Worm (Caenorhabditis elegans) whole organism, early embryonic: ENCODE measurements around the gene F09G2.2.

ENCODE experiments used
- B0310.2 ChIP-seq: sonication (generic microtip); optimal IDR thresholded peaks from 2 replicates; lab custom pipeline; 2016; ENCODE audit warnings: mild to moderate bottlenecking, missing genetic modification characterization, missing compliant biosample characterization
- F13C5.2 ChIP-seq: sonication (generic microtip); optimal IDR thresholded peaks from 2 replicates; lab custom pipeline; 2017; ENCODE audit warnings: mild to moderate bottlenecking, missing genetic modification characterization, inconsistent platforms, missing compliant biosample characterization
- aly-1 ChIP-seq: sonication (generic microtip); optimal IDR thresholded peaks from 2 replicates; lab custom pipeline; 2016; ENCODE audit warnings: missing genetic modification characterization, missing compliant biosample characterization
- ama-1 ChIP-seq: fragments of 150-350 bp; optimal IDR thresholded peaks from 2 replicates; lab custom pipeline; 2014
- ceh-13 ChIP-seq: fragments of 200-800 bp; sonication (Bioruptor generic); optimal IDR thresholded peaks from 2 replicates; lab custom pipeline; 2018; ENCODE audit warnings: mild to moderate bottlenecking, missing genetic modification characterization, missing compliant biosample characterization
- ceh-36 ChIP-seq: sonication (generic microtip); optimal IDR thresholded peaks from 2 replicates; lab custom pipeline; 2016; ENCODE audit warnings: missing genetic modification characterization, inconsistent platforms, missing compliant biosample characterization
- ets-7 ChIP-seq: sonication (generic microtip); optimal IDR thresholded peaks from 2 replicates; lab custom pipeline; 2016; ENCODE audit warnings: missing genotype, missing genetic modification characterization, missing compliant biosample characterization
- flt-1 ChIP-seq: fragments of 200-800 bp; sonication (Bioruptor generic); IDR thresholded peaks from 2 replicates; pipeline ENCODE4 v1.3.6; 2022; ENCODE audit warnings: missing genetic modification characterization, missing compliant biosample characterization
- hmbx-1 ChIP-seq: sonication (generic microtip); optimal IDR thresholded peaks from 2 replicates; lab custom pipeline; 2016; ENCODE audit warnings: mild to moderate bottlenecking, missing genetic modification characterization, missing compliant biosample characterization
- hmg-4 ChIP-seq: fragments of 200-800 bp; sonication (Bioruptor generic); optimal IDR thresholded peaks from 2 replicates; lab custom pipeline; 2018; ENCODE audit warnings: mild to moderate bottlenecking, missing genetic modification characterization, missing compliant biosample characterization
- hnd-1 ChIP-seq: sonication (generic microtip); optimal IDR thresholded peaks from 2 replicates; lab custom pipeline; 2016; ENCODE audit warnings: missing genetic modification characterization, missing compliant biosample characterization
- pes-1 ChIP-seq: fragments of 200-800 bp; sonication (Bioruptor generic); IDR thresholded peaks from 2 replicates; pipeline ENCODE4 v1.3.6; 2022; ENCODE audit warnings: missing genetic modification reagents, missing genetic modification characterization, missing compliant biosample characterization
- scrt-1 ChIP-seq: fragments of 200-800 bp; sonication (Bioruptor generic); IDR thresholded peaks from 2 replicates; pipeline ENCODE4 v1.3.6; 2022; ENCODE audit warnings: missing genetic modification characterization, missing compliant biosample characterization
- sea-1 ChIP-seq: fragments of 200-800 bp; sonication (Bioruptor generic); conservative IDR thresholded peaks from 2 replicates; pipeline ENCODE4 v1.3.6; 2022; ENCODE audit warnings: missing genetic modification characterization, missing compliant biosample characterization
- tbx-11 ChIP-seq: fragments of 200-800 bp; sonication (Bioruptor generic); IDR thresholded peaks from 2 replicates; pipeline ENCODE4 v1.3.6; 2022; ENCODE audit warnings: missing genetic modification characterization, missing compliant biosample characterization
- tbx-37 ChIP-seq: fragments of 200-800 bp; sonication (Bioruptor generic); conservative IDR thresholded peaks from 2 replicates; pipeline ENCODE4 v1.3.6; 2022; ENCODE audit warnings: missing genetic modification reagents, missing genetic modification characterization, missing compliant biosample characterization
- tra-4 ChIP-seq: sonication (generic microtip); optimal IDR thresholded peaks from 2 replicates; lab custom pipeline; 2017; ENCODE audit warnings: missing genetic modification characterization, missing compliant biosample characterization

The F09G2.2 gene

ce11 chrV:7224947-7225346, 28.2 kb downstream of the F09G2.2 start, which contains the start of gene fkb-3:
fkb-3 (plus strand) TSS chrV:7225223.
- TF ChIP-seq hnd-1 (tag; lab: Kevin White, UChicago) = no peak
- no peak for TF ChIP-seq flt-1
- no peak for TF ChIP-seq hmbx-1
- no peak for TF ChIP-seq hmg-4 (GFP tag; lab: Kevin White, UChicago)
- TF ChIP-seq ceh-36 = no peak
- TF ChIP-seq pes-1 = no peak
- TF ChIP-seq F13C5.2 (tag; lab: Kevin White, UChicago) = no peak
- TF ChIP-seq tra-4 (tag; lab: Kevin White, UChicago) = no peak
- no peak for TF ChIP-seq sea-1 (GFP tag; lab: Robert Waterston, UW)
- TF ChIP-seq B0310.2 (tag; lab: Kevin White, UChicago) = no peak
- no peak for TF ChIP-seq ama-1 (lab: Kevin White, UChicago)
- TF ChIP-seq tbx-37 (GFP tag; lab: Robert Waterston, UW) = no peak
- TF ChIP-seq tbx-11 (GFP tag; lab: Robert Waterston, UW) = no peak
- TF ChIP-seq ceh-13 (GFP tag; lab: Kevin White, UChicago) = no peak

ce11 chrV:7225894-7226293, 29.2 kb downstream of the F09G2.2 start:
- no peak for TF ChIP-seq scrt-1 (GFP tag; lab: Robert Waterston, UW)
- peak; percentile 75 for TF ChIP-seq ama-1 (lab: Kevin White, UChicago)
- TF ChIP-seq tbx-37 (GFP tag; lab: Robert Waterston, UW) = no peak
- TF ChIP-seq F13C5.2 (tag; lab: Kevin White, UChicago) = no peak

- TF ChIP-seq hmg-4 (GFP tag; lab: Kevin White, UChicago) (peak; percentile 83), ets-7 (tag; lab: Kevin White, UChicago) (no peak), sea-1 (GFP tag; lab: Robert Waterston, UW) (peak; percentile 90), F13C5.2 (tag; lab: Kevin White, UChicago) (peak; percentile 90), ama-1 (lab: Kevin White, UChicago) (no peak), hnd-1 (tag; lab: Kevin White, UChicago) (peak; percentile 70), tra-4 (tag; lab: Kevin White, UChicago) (no peak), pes-1 (peak; percentile 90), ceh-13 (GFP tag; lab: Kevin White, UChicago) (peak; percentile 73), B0310.2 (tag; lab: Kevin White, UChicago) (peak; percentile 66), tbx-11 (GFP tag; lab: Robert Waterston, UW) (peak; percentile 92), aly-1 (tag; lab: Kevin White, UChicago) (peak; percentile 22), tbx-37 (GFP tag; lab: Robert Waterston, UW) (peak; percentile 88), flt-1 (peak; percentile 84), hmbx-1 (peak; percentile 31), ceh-36 (peak; percentile 87), scrt-1 (GFP tag; lab: Robert Waterston, UW) (peak; percentile 85)
These were observed 34.1 kb downstream of the F09G2.2 start, which contains the start of the genes gei-6 and krr-1 for ce11 chrV:7230847-7231246. gei-6 (minus strand) TSS chrV:7230848. krr-1 (plus strand) TSS chrV:7231190.

- TF ChIP-seq F13C5.2 (tag; lab: Kevin White, UChicago) (no peak), ceh-36 (no peak)
These were observed 34.8 kb downstream of the F09G2.2 start for ce11 chrV:7231524-7231923.

ce11 chrV:7234726-7235125, 38.0 kb downstream of the F09G2.2 start, which contains the start of gene C05C8.5:
C05C8.5 (minus strand) TSS chrV:7234826.
- TF ChIP-seq tbx-37 (GFP tag; lab: Robert Waterston, UW) (no peak), tra-4 (tag; lab: Kevin White, UChicago) (no peak), aly-1 (tag; lab: Kevin White, UChicago) (no peak), F13C5.2 (tag; lab: Kevin White, UChicago) (no peak), ets-7 (tag; lab: Kevin White, UChicago) (no peak), ama-1 (lab: Kevin White, UChicago) (no peak), pes-1 (no peak), ceh-36 (no peak), hnd-1 (tag; lab: Kevin White, UChicago) (no peak), tbx-11 (GFP tag; lab: Robert Waterston, UW) (no peak), ceh-13 (GFP tag; lab: Kevin White, UChicago) (no peak), hmbx-1 (no peak), B0310.2 (tag; lab: Kevin White, UChicago) (no peak), scrt-1 (GFP tag; lab: Robert Waterston, UW) (no peak), flt-1 (no peak), sea-1 (GFP tag; lab: Robert Waterston, UW) (no peak), hmg-4 (GFP tag; lab: Kevin White, UChicago) (no peak)

ce11 chrV:7236694-7237093, 40.0 kb downstream of the F09G2.2 start:
- TF ChIP-seq hmbx-1 = no peak
- no peak for TF ChIP-seq scrt-1 (GFP tag; lab: Robert Waterston, UW)
- TF ChIP-seq hnd-1 (tag; lab: Kevin White, UChicago) = no peak
- no peak for TF ChIP-seq aly-1 (tag; lab: Kevin White, UChicago)
- TF ChIP-seq tra-4 (tag; lab: Kevin White, UChicago) = no peak
- TF ChIP-seq ceh-13 (GFP tag; lab: Kevin White, UChicago) = no peak
- no peak for TF ChIP-seq pes-1
- TF ChIP-seq F13C5.2 (tag; lab: Kevin White, UChicago) = no peak
- no peak for TF ChIP-seq sea-1 (GFP tag; lab: Robert Waterston, UW)
- no peak for TF ChIP-seq B0310.2 (tag; lab: Kevin White, UChicago)
- TF ChIP-seq tbx-37 (GFP tag; lab: Robert Waterston, UW) = no peak
- no peak for TF ChIP-seq ceh-36
- TF ChIP-seq flt-1 = no peak
- no peak for TF ChIP-seq tbx-11 (GFP tag; lab: Robert Waterston, UW)
- TF ChIP-seq ama-1 (lab: Kevin White, UChicago) = no peak
- TF ChIP-seq hmg-4 (GFP tag; lab: Kevin White, UChicago) = no peak
- TF ChIP-seq ets-7 (tag; lab: Kevin White, UChicago) = no peak

- TF ChIP-seq F13C5.2 (tag; lab: Kevin White, UChicago) (no peak), hmg-4 (GFP tag; lab: Kevin White, UChicago) (no peak), sea-1 (GFP tag; lab: Robert Waterston, UW) (no peak), aly-1 (tag; lab: Kevin White, UChicago) (no peak), ama-1 (lab: Kevin White, UChicago) (no peak), tbx-11 (GFP tag; lab: Robert Waterston, UW) (no peak), ceh-13 (GFP tag; lab: Kevin White, UChicago) (no peak), ets-7 (tag; lab: Kevin White, UChicago) (no peak), B0310.2 (tag; lab: Kevin White, UChicago) (no peak), pes-1 (no peak), scrt-1 (GFP tag; lab: Robert Waterston, UW) (no peak), hnd-1 (tag; lab: Kevin White, UChicago) (no peak), hmbx-1 (no peak), tra-4 (tag; lab: Kevin White, UChicago) (no peak), ceh-36 (no peak), tbx-37 (GFP tag; lab: Robert Waterston, UW) (no peak)
These were observed 40.2 kb downstream of the F09G2.2 start, which contains the start of gene hpo-9 for ce11 chrV:7237094-7237132. hpo-9 (minus strand) TSS chrV:7237130.
